Worm (Caenorhabditis elegans): Measurements from ENCODE around the gene T05A8.11.

- TF ChIP-seq lag-1 (GFP tag; IDR thresholded peaks at IDR 0.05) (no peak), ztf-3 (GFP tag; optimal IDR thresholded peaks at IDR 0.05) (no peak), ceh-79 (tag; optimal IDR thresholded peaks at IDR 0.05) (no peak), fkh-3 (tag; optimal IDR thresholded peaks at IDR 0.05) (no peak), nhr-120 (GFP tag; IDR thresholded peaks at IDR 0.05) (no peak), unc-62 (GFP tag; optimal IDR thresholded peaks at IDR 0.05) (no peak), madf-3 (GFP tag; IDR thresholded peaks at IDR 0.05) (no peak), him-1 (tag; optimal IDR thresholded peaks at IDR 0.05) (no peak), snpc-1.1 (tag; optimal IDR thresholded peaks at IDR 0.05; ENCODE audit: insufficient read depth) (no peak), cebp-1 (GFP tag; IDR thresholded peaks at IDR 0.05) (no peak), cebp-1 (tag; optimal IDR thresholded peaks at IDR 0.05) (no peak), somi-1 (GFP tag; optimal IDR thresholded peaks at IDR 0.05) (no peak), ets-4 (GFP tag; optimal IDR thresholded peaks at IDR 0.05) (no peak)
Measured at ce11 chrII:2758476-2758875, 33.0 kb upstream of the T05A8.11 start, which contains the start of gene fbxb-107.
